Worm (Caenorhabditis elegans) whole organism, L1 larva: Measurements from ENCODE around the gene ZK1320.13.

ENCODE experiments used
- blmp-1 ChIP-seq: fragments of 150-350 bp; optimal IDR thresholded peaks from 2 replicates; lab custom pipeline; 2014; ENCODE audit warnings: missing biosample characterization, missing genetic modification characterization
- ceh-63 ChIP-seq: fragments of 200-800 bp; sonication (Bioruptor generic); optimal IDR thresholded peaks from 2 replicates; lab custom pipeline; 2018; ENCODE audit warnings: mild to moderate bottlenecking, missing genetic modification characterization, missing compliant biosample characterization
- ceh-8 ChIP-seq: fragments of 200-800 bp; sonication (Bioruptor generic); optimal IDR thresholded peaks from 2 replicates; lab custom pipeline; 2018; ENCODE audit warnings: mild to moderate bottlenecking, missing genetic modification characterization, moderate library complexity, missing compliant biosample characterization
- ceh-82 ChIP-seq, 3 experiments: fragments of 150-350 bp in 1 of 3; sonication (generic microtip) in 2 of 3; optimal IDR thresholded peaks; 2 replicates each; lab custom pipeline; 2014 to 2017; ENCODE audit warnings: missing biosample characterization in 3 of 3, missing genetic modification characterization in 3 of 3
- ces-1 ChIP-seq: fragments of 150-350 bp; optimal IDR thresholded peaks from 2 replicates; lab custom pipeline; 2014; ENCODE audit warnings: missing biosample characterization, missing genetic modification reagents, missing genetic modification characterization
- efl-3 ChIP-seq: fragments of 200-800 bp; sonication (Bioruptor generic); optimal IDR thresholded peaks from 2 replicates; lab custom pipeline; 2018; ENCODE audit warnings: mild to moderate bottlenecking, missing genetic modification characterization, missing compliant biosample characterization
- elt-2 ChIP-seq: sonication (generic microtip); optimal IDR thresholded peaks from 2 replicates; lab custom pipeline; 2016; ENCODE audit warnings: missing genetic modification characterization, mild to moderate bottlenecking, inconsistent platforms, missing compliant biosample characterization, missing genetic modification reagents
- elt-3 ChIP-seq, 6 experiments: fragments of 150-350 bp in 1 of 6; sonication (generic microtip); optimal IDR thresholded peaks; 2 replicates each; lab custom pipeline; 2017 to 2018; ENCODE audit warnings: missing biosample characterization in 6 of 6, missing genetic modification characterization in 6 of 6, inconsistent platforms in 1 of 6
- ets-5 ChIP-seq: fragments of 200-800 bp; sonication (Bioruptor generic); IDR thresholded peaks from 2 replicates; pipeline ENCODE4 v1.3.6; 2022; ENCODE audit warnings: missing genetic modification characterization, missing compliant biosample characterization
- fkh-10 ChIP-seq: sonication (generic microtip); optimal IDR thresholded peaks from 2 replicates; lab custom pipeline; 2017; ENCODE audit warnings: missing biosample characterization, missing genetic modification reagents, missing genetic modification characterization
- fkh-4 ChIP-seq: sonication (generic microtip); optimal IDR thresholded peaks from 2 replicates; lab custom pipeline; 2016; ENCODE audit warnings: missing compliant biosample characterization, missing genetic modification characterization, borderline replicate concordance
- fkh-8 ChIP-seq: sonication (generic microtip); optimal IDR thresholded peaks from 2 replicates; lab custom pipeline; 2016; ENCODE audit warnings: mild to moderate bottlenecking, missing genetic modification characterization, missing compliant biosample characterization
- fos-1 ChIP-seq: fragments of 150-350 bp; optimal IDR thresholded peaks from 2 replicates; lab custom pipeline; 2014; ENCODE audit warnings: missing biosample characterization, missing genetic modification characterization
- grh-1 ChIP-seq: fragments of 200-800 bp; sonication (Bioruptor generic); IDR thresholded peaks from 2 replicates; pipeline ENCODE4 v1.3.6; 2022; ENCODE audit warnings: missing genetic modification reagents, missing genetic modification characterization, missing compliant biosample characterization
- hlh-17 ChIP-seq: fragments of 200-800 bp; sonication (Bioruptor generic); optimal IDR thresholded peaks from 2 replicates; lab custom pipeline; 2018; ENCODE audit warnings: missing genetic modification characterization, mild to moderate bottlenecking, missing compliant biosample characterization, moderate library complexity, borderline replicate concordance
- hpl-2 ChIP-seq: fragments of 150-350 bp; optimal IDR thresholded peaks from 2 replicates; lab custom pipeline; 2014; ENCODE audit warnings: missing biosample characterization, missing genetic modification reagents, missing genetic modification characterization
- isw-1 ChIP-seq: fragments of 200-800 bp; sonication (Bioruptor generic); IDR thresholded peaks from 2 replicates; pipeline ENCODE4 v1.3.6; 2022; ENCODE audit warnings: missing genetic modification characterization, missing compliant biosample characterization
- lin-15B ChIP-seq: fragments of 150-350 bp; sonication (generic microtip); optimal IDR thresholded peaks from 3 replicates; lab custom pipeline; 2014; ENCODE audit warnings: missing biosample characterization, missing genetic modification characterization
- lin-39 ChIP-seq: fragments of 150-350 bp; optimal IDR thresholded peaks from 2 replicates; lab custom pipeline; 2014; ENCODE audit warnings: missing biosample characterization, missing genetic modification reagents, missing genetic modification characterization
- mab-9 ChIP-seq: fragments of 200-800 bp; sonication (Bioruptor generic); IDR thresholded peaks from 2 replicates; pipeline ENCODE4 v1.3.6; 2022; ENCODE audit warnings: missing genetic modification reagents, missing genetic modification characterization, missing compliant biosample characterization
- mef-2 ChIP-seq: fragments of 150-350 bp; optimal IDR thresholded peaks from 2 replicates; lab custom pipeline; 2014; ENCODE audit warnings: missing biosample characterization, missing genetic modification characterization
- mep-1 ChIP-seq: fragments of 150-350 bp; optimal IDR thresholded peaks from 2 replicates; lab custom pipeline; 2014; ENCODE audit warnings: missing biosample characterization, missing genetic modification characterization
- nhr-12 ChIP-seq: sonication (generic microtip); optimal IDR thresholded peaks from 2 replicates; lab custom pipeline; 2017; ENCODE audit warnings: missing biosample characterization, missing genetic modification characterization
- nhr-20 ChIP-seq: sonication (generic microtip); optimal IDR thresholded peaks from 2 replicates; lab custom pipeline; 2016; ENCODE audit warnings: mild to moderate bottlenecking, missing genetic modification characterization, missing compliant biosample characterization
- nhr-237 ChIP-seq: fragments of 150-350 bp; optimal IDR thresholded peaks from 2 replicates; lab custom pipeline; 2014; ENCODE audit warnings: missing biosample characterization, missing genetic modification characterization
- pax-3 ChIP-seq: fragments of 200-800 bp; sonication (Bioruptor generic); optimal IDR thresholded peaks from 2 replicates; lab custom pipeline; 2018; ENCODE audit warnings: mild to moderate bottlenecking, missing genetic modification characterization, moderate library complexity, missing compliant biosample characterization
- snu-23 ChIP-seq: sonication (generic microtip); optimal IDR thresholded peaks from 2 replicates; lab custom pipeline; 2016; ENCODE audit warnings: missing genetic modification characterization, missing compliant biosample characterization
- sox-4 ChIP-seq: sonication (generic microtip); optimal IDR thresholded peaks from 2 replicates; lab custom pipeline; 2016; ENCODE audit warnings: missing genetic modification characterization, missing compliant biosample characterization
- sptf-1 ChIP-seq: fragments of 150-350 bp; optimal IDR thresholded peaks from 2 replicates; lab custom pipeline; 2014; ENCODE audit warnings: missing biosample characterization, missing genetic modification characterization
- swsn-7 ChIP-seq: sonication (generic microtip); optimal IDR thresholded peaks from 2 replicates; lab custom pipeline; 2016; ENCODE audit warnings: missing genetic modification characterization, missing compliant biosample characterization
- tlp-1 ChIP-seq: fragments of 150-350 bp; optimal IDR thresholded peaks from 2 replicates; lab custom pipeline; 2014; ENCODE audit warnings: missing biosample characterization, missing genetic modification characterization
- unc-30 ChIP-seq: sonication (generic microtip); optimal IDR thresholded peaks from 2 replicates; lab custom pipeline; 2017; ENCODE audit warnings: missing biosample characterization, missing genetic modification characterization
- xbp-1 ChIP-seq: sonication (generic microtip); optimal IDR thresholded peaks from 2 replicates; lab custom pipeline; 2016; ENCODE audit warnings: missing genetic modification characterization, missing compliant biosample characterization
- zag-1 ChIP-seq: fragments of 150-350 bp; optimal IDR thresholded peaks from 2 replicates; lab custom pipeline; 2014; ENCODE audit warnings: missing biosample characterization, missing genetic modification characterization

ZK1320.13 gene

ce11 chrII:9649191-9649590 lies 31.4 kb upstream of the ZK1320.13 start, which contains the start of gene ZK1307.9:
ZK1307.9 (plus strand) TSS chrII:9649491.
- no peak for TF ChIP-seq lin-15B (tag; lab: Kevin White, UChicago)
- TF ChIP-seq fkh-8 (tag; lab: Kevin White, UChicago), result no peak
- TF ChIP-seq elt-2 (tag; lab: Kevin White, UChicago), result no peak
- no peak for TF ChIP-seq zag-1 (tag; lab: Kevin White, UChicago)
- no peak for TF ChIP-seq swsn-7 (tag; lab: Kevin White, UChicago)
- no peak for TF ChIP-seq sptf-1 (tag; lab: Kevin White, UChicago)

ce11 chrII:9651700-9652099 lies 28.9 kb upstream of the ZK1320.13 start, which contains the start of gene ZK1307.4:
ZK1307.4 (minus strand) TSS chrII:9651800.
- TF ChIP-seq ceh-82 (tag; optimal IDR thresholded peaks at IDR 0.05; lab: Kevin White, UChicago) (no peak), nhr-12 (tag; lab: Kevin White, UChicago) (no peak), fkh-8 (tag; lab: Kevin White, UChicago) (no peak), unc-30 (no peak), mep-1 (tag; lab: Kevin White, UChicago) (no peak), fkh-10 (GFP tag; lab: Kevin White, UChicago) (no peak), fos-1 (tag; lab: Kevin White, UChicago) (no peak), ets-5 (GFP tag; lab: Robert Waterston, UW) (no peak), snu-23 (GFP tag; lab: Kevin White, UChicago) (no peak)

ce11 chrII:9652919-9653318 lies 27.7 kb upstream of the ZK1320.13 start, which contains the start of gene ZK1307.3:
ZK1307.3 (minus strand) TSS chrII:9653019.
- TF ChIP-seq zag-1 (tag; lab: Kevin White, UChicago), result no peak
- no peak for TF ChIP-seq tlp-1 (tag; lab: Kevin White, UChicago)
- TF ChIP-seq fkh-4 (tag; lab: Kevin White, UChicago), result no peak
- no peak for TF ChIP-seq lin-39 (tag; lab: Kevin White, UChicago)
- TF ChIP-seq unc-30, result no peak
- no peak for TF ChIP-seq hpl-2 (GFP tag; lab: Kevin White, UChicago)
- TF ChIP-seq fkh-10 (GFP tag; lab: Kevin White, UChicago), result no peak
- no peak for TF ChIP-seq hlh-17

ce11 chrII:9653679-9654078 lies 26.9 kb upstream of the ZK1320.13 start, which contains the start of gene ZK1307.2:
ZK1307.2 (minus strand) TSS chrII:9653952.
- no peak for TF ChIP-seq pax-3 (tag; lab: Kevin White, UChicago)
- no peak for TF ChIP-seq nhr-20 (tag; lab: Kevin White, UChicago)
- no peak for TF ChIP-seq elt-2 (tag; lab: Kevin White, UChicago)
- no peak for TF ChIP-seq ceh-63
- no peak for TF ChIP-seq ces-1 (GFP tag; lab: Kevin White, UChicago)
- no peak for TF ChIP-seq unc-30
- no peak for TF ChIP-seq isw-1
- no peak for TF ChIP-seq sox-4 (tag; lab: Kevin White, UChicago)
- no peak for TF ChIP-seq efl-3 (GFP tag; lab: Kevin White, UChicago)
- TF ChIP-seq fkh-4 (tag; lab: Kevin White, UChicago), result no peak
- TF ChIP-seq elt-3 (tag; optimal IDR thresholded peaks at IDR 0.05; lab: Kevin White, UChicago), result no peak
- no peak for TF ChIP-seq nhr-237
- TF ChIP-seq grh-1 (GFP tag; lab: Robert Waterston, UW), result no peak

- TF ChIP-seq mab-9 (GFP tag; lab: Robert Waterston, UW), result no peak
- TF ChIP-seq ceh-8, result no peak
- no peak for TF ChIP-seq mef-2 (tag; lab: Kevin White, UChicago)
- no peak for TF ChIP-seq xbp-1 (tag; lab: Kevin White, UChicago)
- peak; percentile 23 for TF ChIP-seq blmp-1
- peak; percentile 32 for TF ChIP-seq elt-2 (tag; lab: Kevin White, UChicago)
- TF ChIP-seq, all 84 proteins: peak for 2
These were observed 25.0 kb upstream of the ZK1320.13 start, which contains the start of gene ZK1307.1 for ce11 chrII:9655530-9656139. ZK1307.1 (minus strand) TSS chrII:9655580.
